Fruit fly (Drosophila melanogaster) whole organism, embryonic: ENCODE measurements around the gene Scgbeta.

Experiments
- Bdp1 ChIP-seq: fragments of 200-800 bp; sonication (Bioruptor generic); optimal IDR thresholded peaks from 3 replicates; lab custom pipeline; 2016; ENCODE audit warnings: missing biosample characterization, missing genetic modification characterization
- CG1024 ChIP-seq: fragments of 200-800 bp; sonication (Bioruptor generic); IDR thresholded peaks from 2 replicates; pipeline ENCODE4 v1.3.6; 2022; ENCODE audit warnings: missing biosample characterization, missing genetic modification characterization
- CG1233 ChIP-seq: fragments of 200-800 bp; sonication (Bioruptor generic); optimal IDR thresholded peaks from 4 replicates; lab custom pipeline; 2018; ENCODE audit warnings: missing biosample characterization, mild to moderate bottlenecking, missing genetic modification characterization
- CG12659 ChIP-seq: fragments of 200-800 bp; sonication (Bioruptor generic); optimal IDR thresholded peaks from 3 replicates; lab custom pipeline; 2017; ENCODE audit warnings: mild to moderate bottlenecking, missing biosample characterization, missing genetic modification reagents, missing genetic modification characterization
- CG13296 ChIP-seq: fragments of 200-800 bp; sonication (Bioruptor generic); optimal IDR thresholded peaks from 3 replicates; lab custom pipeline; 2018; ENCODE audit warnings: missing biosample characterization, mild to moderate bottlenecking, missing genetic modification characterization
- CG13894 ChIP-seq: fragments of 200-800 bp; sonication (Bioruptor generic); optimal IDR thresholded peaks from 3 replicates; lab custom pipeline; 2018; ENCODE audit warnings: missing biosample characterization, mild to moderate bottlenecking, missing genetic modification characterization, moderate library complexity
- CG15479 ChIP-seq: fragments of 200-800 bp; sonication (Bioruptor generic); optimal IDR thresholded peaks from 3 replicates; lab custom pipeline; 2019; ENCODE audit warnings: missing biosample characterization, mild to moderate bottlenecking, missing genetic modification characterization, moderate library complexity
- CG1602 ChIP-seq: fragments of 200-800 bp; sonication (Bioruptor generic); optimal IDR thresholded peaks from 3 replicates; lab custom pipeline; 2016; ENCODE audit warnings: missing biosample characterization, missing genetic modification characterization
- CG1647 ChIP-seq: fragments of 200-800 bp; sonication (Bioruptor generic); optimal IDR thresholded peaks from 3 replicates; lab custom pipeline; 2016; ENCODE audit warnings: missing biosample characterization, missing genetic modification characterization
- CG16813 ChIP-seq: fragments of 200-800 bp; sonication (Bioruptor generic); IDR thresholded peaks from 3 replicates; pipeline ENCODE4 v1.3.6; 2022; ENCODE audit warnings: missing biosample characterization, missing genetic modification characterization; ENCODE audit not compliant: partially characterized antibody
- CG18262 ChIP-seq: fragments of 200-800 bp; optimal IDR thresholded peaks from 3 replicates; lab custom pipeline; 2019; ENCODE audit warnings: missing biosample characterization, mild to moderate bottlenecking, missing genetic modification characterization, moderate library complexity
- CG30431 ChIP-seq: fragments of 200-800 bp; sonication (Bioruptor generic); optimal IDR thresholded peaks from 2 replicates; lab custom pipeline; 2017; ENCODE audit warnings: missing biosample characterization, missing genetic modification characterization
- CG5953 ChIP-seq: fragments of 200-800 bp; sonication (Bioruptor generic); IDR thresholded peaks from 2 replicates; pipeline ENCODE4 v1.3.6; 2022; ENCODE audit warnings: missing biosample characterization, missing genetic modification characterization
- CG6854 ChIP-seq: fragments of 200-800 bp; sonication (Bioruptor generic); optimal IDR thresholded peaks from 3 replicates; lab custom pipeline; 2017; ENCODE audit warnings: missing biosample characterization, mild to moderate bottlenecking, missing genetic modification characterization
- CG7839 ChIP-seq: fragments of 200-800 bp; sonication (Bioruptor generic); optimal IDR thresholded peaks from 3 replicates; lab custom pipeline; 2018; ENCODE audit warnings: missing biosample characterization, mild to moderate bottlenecking, missing genetic modification characterization, moderate library complexity
- CG8281 ChIP-seq: fragments of 200-800 bp; sonication (Bioruptor generic); optimal IDR thresholded peaks from 2 replicates; lab custom pipeline; 2018; ENCODE audit warnings: missing biosample characterization, mild to moderate bottlenecking, missing genetic modification characterization, moderate library complexity
- CG8478 ChIP-seq: fragments of >200 bp; optimal IDR thresholded peaks from 2 replicates; lab custom pipeline; 2018
- CG8924 ChIP-seq: fragments of 200-800 bp; optimal IDR thresholded peaks from 3 replicates; lab custom pipeline; 2019; ENCODE audit warnings: missing biosample characterization, mild to moderate bottlenecking, missing genetic modification characterization, moderate library complexity
- CG9437 ChIP-seq: fragments of 200-800 bp; sonication (Bioruptor generic); optimal IDR thresholded peaks from 2 replicates; lab custom pipeline; 2018; ENCODE audit warnings: missing biosample characterization, mild to moderate bottlenecking, missing genetic modification characterization
- CTCF ChIP-seq: fragments of 200-800 bp; sonication (Bioruptor generic); optimal IDR thresholded peaks from 2 replicates; lab custom pipeline; 2017; ENCODE audit warnings: missing biosample characterization, mild to moderate bottlenecking, missing genetic modification characterization, moderate library complexity
- E2f1 ChIP-seq: fragments of 200-800 bp; sonication (Bioruptor generic); IDR thresholded peaks from 2 replicates; pipeline ENCODE4 v1.3.6; 2022; ENCODE audit warnings: missing biosample characterization, missing genetic modification characterization
- Gsc ChIP-seq: fragments of 200-800 bp; sonication (Bioruptor generic); IDR thresholded peaks from 2 replicates; pipeline ENCODE4 v1.3.6; 2022; ENCODE audit warnings: missing biosample characterization, missing genetic modification characterization
- Hey ChIP-seq: fragments of 200-800 bp; sonication (Bioruptor generic); optimal IDR thresholded peaks from 3 replicates; lab custom pipeline; 2018; ENCODE audit warnings: missing biosample characterization, mild to moderate bottlenecking, missing genetic modification characterization
- Hsf ChIP-seq: fragments of 200-800 bp; sonication (Bioruptor generic); optimal IDR thresholded peaks from 3 replicates; lab custom pipeline; 2016; ENCODE audit warnings: missing biosample characterization, missing genetic modification characterization
- Lim3 ChIP-seq: fragments of 200-800 bp; sonication (Bioruptor generic); IDR thresholded peaks from 2 replicates; pipeline ENCODE4 v1.3.6; 2022; ENCODE audit warnings: missing biosample characterization, missing genetic modification characterization
- NC2α ChIP-seq: fragments of 200-800 bp; sonication (Bioruptor generic); optimal IDR thresholded peaks from 2 replicates; lab custom pipeline; 2016; ENCODE audit warnings: missing biosample characterization, missing genetic modification characterization
- Nf-YA ChIP-seq: fragments of 200-800 bp; sonication (Bioruptor generic); IDR thresholded peaks from 2 replicates; pipeline ENCODE4 v1.3.6; 2022; ENCODE audit warnings: missing biosample characterization, missing genetic modification characterization
- Opbp ChIP-seq: fragments of 200-800 bp; sonication (Bioruptor generic); IDR thresholded peaks from 3 replicates; pipeline ENCODE4 v1.3.6; 2022; ENCODE audit warnings: missing biosample characterization, missing genetic modification characterization; ENCODE audit not compliant: partially characterized antibody
- Stat92E ChIP-seq, 3 experiments: fragments of >200 bp in 2 of 3; fragments of 200-800 bp in 1 of 3; sonication (Bioruptor generic) in 1 of 3; optimal IDR thresholded peaks; 2 replicates each; lab custom pipeline; 2017 to 2019; ENCODE audit warnings: missing biosample characterization in 3 of 3, missing genetic modification characterization in 3 of 3, mild to moderate bottlenecking in 1 of 3, moderate library complexity in 1 of 3
- Xbp1 ChIP-seq: fragments of 200-800 bp; sonication (Bioruptor generic); optimal IDR thresholded peaks from 3 replicates; lab custom pipeline; 2016; ENCODE audit warnings: missing biosample characterization, mild to moderate bottlenecking, missing genetic modification characterization
- YL-1 ChIP-seq: fragments of 200-800 bp; sonication (Bioruptor generic); optimal IDR thresholded peaks from 3 replicates; lab custom pipeline; 2017; ENCODE audit warnings: missing biosample characterization, mild to moderate bottlenecking, missing genetic modification characterization
- ara ChIP-seq: fragments of 200-800 bp; sonication (Bioruptor generic); IDR thresholded peaks from 2 replicates; pipeline ENCODE4 v1.3.6; 2022; ENCODE audit warnings: missing biosample characterization, missing genetic modification characterization
- ase ChIP-seq: fragments of 200-800 bp; sonication (Bioruptor generic); IDR thresholded peaks from 3 replicates; pipeline ENCODE4 v1.3.6; 2022; ENCODE audit warnings: missing biosample characterization, missing genetic modification characterization
- bowl ChIP-seq: fragments of 200-800 bp; sonication (Bioruptor generic); IDR thresholded peaks from 2 replicates; pipeline ENCODE4 v1.3.6; 2022; ENCODE audit warnings: missing biosample characterization, missing genetic modification characterization
- dimm ChIP-seq: fragments of 200-800 bp; sonication (Bioruptor generic); IDR thresholded peaks from 2 replicates; pipeline ENCODE4 v1.3.6; 2022; ENCODE audit warnings: missing biosample characterization, missing genetic modification characterization
- ems ChIP-seq: fragments of 200-800 bp; sonication (Bioruptor generic); optimal IDR thresholded peaks from 3 replicates; lab custom pipeline; 2016; ENCODE audit warnings: missing biosample characterization, missing genetic modification characterization
- fd102C ChIP-seq: fragments of 200-800 bp; sonication (Bioruptor generic); optimal IDR thresholded peaks from 2 replicates; lab custom pipeline; 2018; ENCODE audit warnings: missing biosample characterization, mild to moderate bottlenecking, missing genetic modification characterization, moderate library complexity
- ftz-f1 ChIP-seq: fragments of 200-800 bp; sonication (Bioruptor generic); optimal IDR thresholded peaks from 2 replicates; lab custom pipeline; 2016; ENCODE audit warnings: missing biosample characterization, missing genetic modification characterization
- gce ChIP-seq: fragments of 200-800 bp; sonication (Bioruptor generic); IDR thresholded peaks from 3 replicates; pipeline ENCODE4 v1.3.6; 2022; ENCODE audit warnings: missing biosample characterization, missing genetic modification characterization
- ham ChIP-seq: fragments of 200-800 bp; sonication (Bioruptor generic); IDR thresholded peaks from 2 replicates; pipeline ENCODE4 v1.3.6; 2022; ENCODE audit warnings: missing biosample characterization, missing genetic modification characterization
- kah ChIP-seq: fragments of 200-800 bp; sonication (Bioruptor generic); optimal IDR thresholded peaks from 2 replicates; lab custom pipeline; 2018; ENCODE audit warnings: missing biosample characterization, mild to moderate bottlenecking, missing genetic modification characterization
- onecut ChIP-seq: fragments of 200-800 bp; sonication (Bioruptor generic); IDR thresholded peaks from 2 replicates; pipeline ENCODE4 v1.3.6; 2022; ENCODE audit warnings: missing biosample characterization, missing genetic modification characterization
- phol ChIP-seq: fragments of 200-800 bp; sonication (Bioruptor generic); optimal IDR thresholded peaks from 3 replicates; lab custom pipeline; 2018; ENCODE audit warnings: missing biosample characterization, mild to moderate bottlenecking, missing genetic modification characterization, moderate library complexity
- pum ChIP-seq: fragments of 200-800 bp; sonication (Bioruptor generic); optimal IDR thresholded peaks from 2 replicates; lab custom pipeline; 2016; ENCODE audit warnings: missing biosample characterization, missing genetic modification characterization
- sens ChIP-seq: fragments of 200-800 bp; sonication (Bioruptor generic); peaks from one replicate; lab custom pipeline; 2016; ENCODE audit warnings: missing biosample characterization, missing genetic modification characterization
- sim ChIP-seq: fragments of 200-800 bp; sonication (Bioruptor generic); IDR thresholded peaks from 2 replicates; pipeline ENCODE4 v1.3.6; 2022; ENCODE audit warnings: missing biosample characterization, missing genetic modification characterization
- tap ChIP-seq: fragments of 200-800 bp; optimal IDR thresholded peaks from 3 replicates; lab custom pipeline; 2019; ENCODE audit warnings: missing biosample characterization, mild to moderate bottlenecking, missing genetic modification characterization, moderate library complexity
- tin ChIP-seq: fragments of 200-800 bp; sonication (Bioruptor generic); optimal IDR thresholded peaks from 3 replicates; lab custom pipeline; 2016; ENCODE audit warnings: missing biosample characterization, missing genetic modification characterization
- unc-4 ChIP-seq: fragments of 200-800 bp; sonication (Bioruptor generic); IDR thresholded peaks from 2 replicates; pipeline ENCODE4 v1.3.6; 2022; ENCODE audit warnings: missing biosample characterization, missing genetic modification characterization; ENCODE audit not compliant: partially characterized antibody
- vnd ChIP-seq: fragments of 200-800 bp; sonication (Bioruptor generic); IDR thresholded peaks from 3 replicates; pipeline ENCODE4 v1.3.6; 2022; ENCODE audit warnings: missing biosample characterization, missing genetic modification characterization; ENCODE audit not compliant: partially characterized antibody
- z ChIP-seq: fragments of 200-800 bp; sonication (Bioruptor generic); IDR thresholded peaks from 3 replicates; pipeline ENCODE4 v1.3.6; 2022; ENCODE audit warnings: missing biosample characterization, missing genetic modification characterization

Gene Scgbeta

dm6 chr3R:12442601-12443533 lies 20.6 kb upstream of the Scgbeta start (continued):
- TF ChIP-seq CG16813 (GFP tag; lab: Robert Waterston, UW), result no peak
- TF ChIP-seq CG1233 (GFP tag; lab: Kevin White, UChicago), result no peak
- TF ChIP-seq gce (GFP tag; lab: Robert Waterston, UW), result no peak
- no peak for TF ChIP-seq NC2α (GFP tag; lab: Kevin White, UChicago)
- peak; percentile 64 for TF ChIP-seq ftz-f1 (GFP tag; lab: Kevin White, UChicago)
- no peak for TF ChIP-seq CG5953 (GFP tag; lab: Robert Waterston, UW)
- no peak for TF ChIP-seq Bdp1 (GFP tag; lab: Kevin White, UChicago)
- TF ChIP-seq CG13296 (GFP tag; lab: Kevin White, UChicago), result peak; percentile 9
- no peak for TF ChIP-seq Stat92E (GFP tag; optimal IDR thresholded peaks at IDR 0.05; lab: Kevin White, UChicago)
- TF ChIP-seq CG18262 (tag; lab: Kevin White, UChicago), result peak; percentile 21
- TF ChIP-seq CG1024 (GFP tag; lab: Robert Waterston, UW), result no peak
- TF ChIP-seq CG1647 (GFP tag; lab: Kevin White, UChicago), result no peak
- no peak for TF ChIP-seq ham
- no peak for TF ChIP-seq kah (GFP tag; lab: Kevin White, UChicago)
- TF ChIP-seq phol (tag; lab: Kevin White, UChicago), result peak; percentile 1
- TF ChIP-seq ems, result no peak
- peak; percentile 27 for TF ChIP-seq CG8924 (tag; lab: Kevin White, UChicago)
- TF ChIP-seq CTCF (GFP tag; lab: Kevin White, UChicago), result no peak
- TF ChIP-seq Gsc (GFP tag; lab: Robert Waterston, UW), result no peak
- no peak for TF ChIP-seq vnd (GFP tag; lab: Robert Waterston, UW)
- no peak for TF ChIP-seq CG15479 (GFP tag; lab: Kevin White, UChicago)
- no peak for TF ChIP-seq fd102C (GFP tag; lab: Kevin White, UChicago)
- no peak for TF ChIP-seq CG9437
- TF ChIP-seq sens (GFP tag; lab: Kevin White, UChicago), result peak; percentile 79
- TF ChIP-seq CG7839 (tag; lab: Kevin White, UChicago), result peak; percentile 47
- TF ChIP-seq ase (GFP tag; lab: Robert Waterston, UW), result no peak
- no peak for TF ChIP-seq Hsf
- TF ChIP-seq sim (GFP tag; lab: Robert Waterston, UW), result no peak
- no peak for TF ChIP-seq ara (GFP tag; lab: Robert Waterston, UW)
- peak; percentile 43 for TF ChIP-seq CG12659
- no peak for TF ChIP-seq YL-1
- peak; percentile 12 for TF ChIP-seq tap (tag; lab: Kevin White, UChicago)
- TF ChIP-seq Xbp1 (GFP tag; lab: Kevin White, UChicago), result peak; percentile 8
- TF ChIP-seq CG8478 (lab: Kevin White, UChicago), result no peak
- TF ChIP-seq Hey (tag; lab: Kevin White, UChicago), result no peak
- no peak for TF ChIP-seq bowl
- no peak for TF ChIP-seq CG6854 (GFP tag; lab: Kevin White, UChicago)
- TF ChIP-seq z (GFP tag; lab: Robert Waterston, UW), result no peak
- no peak for TF ChIP-seq onecut
- peak; percentile 34 for TF ChIP-seq CG13894 (tag; lab: Kevin White, UChicago)
- no peak for TF ChIP-seq unc-4
- TF ChIP-seq CG8281 (tag; lab: Kevin White, UChicago), result no peak
- no peak for TF ChIP-seq tin
- no peak for TF ChIP-seq Nf-YA (GFP tag; lab: Robert Waterston, UW)
- no peak for TF ChIP-seq CG1602 (GFP tag; lab: Kevin White, UChicago)
- no peak for TF ChIP-seq dimm (GFP tag; lab: Robert Waterston, UW)
- no peak for TF ChIP-seq E2f1 (GFP tag; lab: Robert Waterston, UW)
- TF ChIP-seq pum (GFP tag; lab: Kevin White, UChicago), result no peak
- TF ChIP-seq Opbp (GFP tag; lab: Robert Waterston, UW), result no peak
- TF ChIP-seq CG30431 (GFP tag; lab: Kevin White, UChicago), result no peak
- TF ChIP-seq Lim3 (GFP tag; lab: Robert Waterston, UW), result no peak
